Worm (Caenorhabditis elegans) whole organism, mixed stage, embryonic: ENCODE data around the gene srd-1.

Source experiments
- M03D4.4 ChIP-seq: sonication (generic microtip); optimal IDR thresholded peaks from 2 replicates; lab custom pipeline; 2017; ENCODE audit warnings: mild to moderate bottlenecking, missing genetic modification characterization, missing compliant biosample characterization
- bed-3 ChIP-seq: fragments of 200-800 bp; sonication (Bioruptor generic); optimal IDR thresholded peaks from 3 replicates; lab custom pipeline; 2018; ENCODE audit warnings: mild to moderate bottlenecking, missing genetic modification characterization, moderate library complexity, missing compliant biosample characterization
- blmp-1 ChIP-seq: fragments of 150-350 bp; optimal IDR thresholded peaks from 2 replicates; lab custom pipeline; 2014; ENCODE audit warnings: missing biosample characterization, missing genetic modification characterization
- ceh-39 ChIP-seq: fragments of 150-350 bp; optimal IDR thresholded peaks from 2 replicates; lab custom pipeline; 2014; ENCODE audit warnings: missing biosample characterization, missing genetic modification characterization
- ceh-43 ChIP-seq: fragments of 200-800 bp; sonication (Bioruptor generic); optimal IDR thresholded peaks from 2 replicates; lab custom pipeline; 2018; ENCODE audit warnings: mild to moderate bottlenecking, missing genetic modification characterization, moderate library complexity, missing compliant biosample characterization
- ceh-83 ChIP-seq: fragments of 200-800 bp; sonication (Bioruptor generic); optimal IDR thresholded peaks from 2 replicates; lab custom pipeline; 2018; ENCODE audit warnings: mild to moderate bottlenecking, missing genetic modification characterization, missing compliant biosample characterization
- ces-1 ChIP-seq: fragments of 150-350 bp; optimal IDR thresholded peaks from 2 replicates; lab custom pipeline; 2014; ENCODE audit warnings: missing biosample characterization, missing genetic modification reagents, missing genetic modification characterization
- cnd-1 ChIP-seq: fragments of 200-800 bp; sonication (Bioruptor generic); optimal IDR thresholded peaks from 2 replicates; lab custom pipeline; 2018; ENCODE audit warnings: mild to moderate bottlenecking, missing genetic modification characterization, missing compliant biosample characterization
- drap-1 ChIP-seq: fragments of 200-800 bp; sonication (Bioruptor generic); optimal IDR thresholded peaks from 3 replicates; lab custom pipeline; 2018; ENCODE audit warnings: mild to moderate bottlenecking, missing genetic modification characterization, missing compliant biosample characterization
- elt-1 ChIP-seq: sonication (generic microtip); optimal IDR thresholded peaks from 2 replicates; lab custom pipeline; 2017; ENCODE audit warnings: missing genetic modification characterization, mild to moderate bottlenecking, missing compliant biosample characterization, antibody characterized with exemption, moderate library complexity, borderline replicate concordance; ENCODE audit not compliant: insufficient read depth
- elt-3 ChIP-seq: fragments of 150-350 bp; optimal IDR thresholded peaks from 2 replicates; lab custom pipeline; 2014; ENCODE audit warnings: missing biosample characterization, missing genetic modification characterization
- flh-1 ChIP-seq: fragments of 200-800 bp; sonication (Bioruptor generic); optimal IDR thresholded peaks from 2 replicates; lab custom pipeline; 2018; ENCODE audit warnings: mild to moderate bottlenecking, missing genetic modification characterization, moderate library complexity, missing compliant biosample characterization
- ham-2 ChIP-seq: fragments of 200-800 bp; sonication (Bioruptor generic); optimal IDR thresholded peaks from 2 replicates; lab custom pipeline; 2018; ENCODE audit warnings: mild to moderate bottlenecking, missing genetic modification characterization, missing compliant biosample characterization
- hlh-1 ChIP-seq: fragments of 150-350 bp; optimal IDR thresholded peaks from 2 replicates; lab custom pipeline; 2014; ENCODE audit warnings: missing biosample characterization, missing genetic modification reagents, missing genetic modification characterization
- lin-13 ChIP-seq: fragments of 150-350 bp; optimal IDR thresholded peaks from 2 replicates; lab custom pipeline; 2014; ENCODE audit warnings: missing biosample characterization, missing genetic modification characterization
- lin-32 ChIP-seq: fragments of 200-800 bp; sonication (Bioruptor generic); optimal IDR thresholded peaks from 2 replicates; lab custom pipeline; 2018; ENCODE audit warnings: mild to moderate bottlenecking, missing genetic modification characterization, missing compliant biosample characterization
- lsy-2 ChIP-seq: fragments of 150-350 bp; optimal IDR thresholded peaks from 2 replicates; lab custom pipeline; 2014; ENCODE audit warnings: missing biosample characterization, missing genetic modification characterization
- mab-5 ChIP-seq: fragments of 150-350 bp; optimal IDR thresholded peaks from 2 replicates; lab custom pipeline; 2014; ENCODE audit warnings: missing biosample characterization, missing genetic modification characterization
- mep-1 ChIP-seq: fragments of 150-350 bp; optimal IDR thresholded peaks from 2 replicates; lab custom pipeline; 2017; ENCODE audit warnings: missing biosample characterization, missing genetic modification reagents, missing genetic modification characterization, inconsistent platforms
- mls-2 ChIP-seq: sonication (generic microtip); optimal IDR thresholded peaks from 2 replicates; lab custom pipeline; 2016; ENCODE audit warnings: mild to moderate bottlenecking, missing genetic modification characterization, moderate library complexity, missing compliant biosample characterization
- nhr-12 ChIP-seq: fragments of 150-350 bp; optimal IDR thresholded peaks from 2 replicates; lab custom pipeline; 2014; ENCODE audit warnings: missing biosample characterization, missing genetic modification characterization
- nhr-2 ChIP-seq: fragments of 150-350 bp; optimal IDR thresholded peaks from 2 replicates; lab custom pipeline; 2014; ENCODE audit warnings: missing biosample characterization, missing genetic modification characterization
- nhr-237 ChIP-seq: fragments of 150-350 bp; optimal IDR thresholded peaks from 2 replicates; lab custom pipeline; 2014; ENCODE audit warnings: missing biosample characterization, missing genetic modification characterization
- nhr-28 ChIP-seq: fragments of 150-350 bp; optimal IDR thresholded peaks from 2 replicates; lab custom pipeline; 2014; ENCODE audit warnings: missing biosample characterization, missing genetic modification characterization
- nhr-76 ChIP-seq: sonication (generic microtip); optimal IDR thresholded peaks from 2 replicates; lab custom pipeline; 2017; ENCODE audit warnings: missing biosample characterization, missing genetic modification characterization
- pha-4 ChIP-seq: fragments of 150-350 bp; optimal IDR thresholded peaks from 2 replicates; lab custom pipeline; 2018; ENCODE audit warnings: missing biosample characterization, missing genetic modification reagents, missing genetic modification characterization
- sem-2 ChIP-seq: fragments of 200-800 bp; sonication (Bioruptor generic); optimal IDR thresholded peaks from 2 replicates; lab custom pipeline; 2018; ENCODE audit warnings: mild to moderate bottlenecking, missing genetic modification characterization, missing compliant biosample characterization
- snpc-4 ChIP-seq: fragments of 150-350 bp; optimal IDR thresholded peaks from 2 replicates; lab custom pipeline; 2014; ENCODE audit warnings: missing biosample characterization, missing genetic modification characterization
- sptf-1 ChIP-seq: sonication (generic microtip); optimal IDR thresholded peaks from 2 replicates; lab custom pipeline; 2017; ENCODE audit warnings: mild to moderate bottlenecking, missing genetic modification characterization, moderate library complexity, missing compliant biosample characterization
- tbx-8 ChIP-seq: fragments of 200-800 bp; sonication (Bioruptor generic); optimal IDR thresholded peaks from 2 replicates; lab custom pipeline; 2018; ENCODE audit warnings: mild to moderate bottlenecking, missing genetic modification characterization, moderate library complexity, missing compliant biosample characterization
- unc-120 ChIP-seq: sonication (generic microtip); optimal IDR thresholded peaks from 2 replicates; lab custom pipeline; 2017; ENCODE audit warnings: missing genetic modification characterization, missing compliant biosample characterization; ENCODE audit not compliant: poor library complexity, severe bottlenecking
- unc-39 ChIP-seq: fragments of 150-350 bp; optimal IDR thresholded peaks from 2 replicates; lab custom pipeline; 2014; ENCODE audit warnings: missing biosample characterization, missing genetic modification characterization
- unc-62 ChIP-seq: fragments of 150-350 bp; optimal IDR thresholded peaks from 2 replicates; lab custom pipeline; 2014; ENCODE audit warnings: missing biosample characterization, missing genetic modification reagents, missing genetic modification characterization
- zip-8 ChIP-seq: fragments of 150-350 bp; optimal IDR thresholded peaks from 2 replicates; lab custom pipeline; 2014; ENCODE audit warnings: missing biosample characterization, missing genetic modification characterization
- ztf-11 ChIP-seq: fragments of 150-350 bp; optimal IDR thresholded peaks from 2 replicates; lab custom pipeline; 2014; ENCODE audit warnings: missing biosample characterization, missing genetic modification characterization

srd-1 gene

DNA sequence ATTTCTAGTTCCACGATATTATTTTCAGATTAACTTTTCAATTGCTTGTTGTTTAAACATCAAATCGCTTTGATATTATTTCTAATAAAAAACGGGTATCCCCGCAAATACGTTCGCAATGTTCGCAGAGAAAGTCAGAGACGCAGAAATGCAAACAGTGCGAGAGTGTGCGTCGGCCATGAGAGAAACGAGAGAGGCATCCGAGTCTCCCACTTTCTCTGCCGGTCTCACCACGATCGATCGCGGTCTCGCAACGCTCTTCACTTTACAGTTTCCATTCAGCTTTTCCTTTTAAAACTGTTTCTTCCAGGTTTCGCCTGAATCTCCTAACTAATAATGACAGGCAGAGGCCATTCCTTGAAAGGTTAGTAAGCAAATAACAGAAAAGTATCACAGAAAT lies 8.2 kb downstream of the srd-1 start, which contains the start of gene F33H1.4:
Gene F33H1.4 (plus strand): TSS at position 311 of the 400 bp plus-strand sequence.
- no peak for TF ChIP-seq unc-39 (tag; lab: Kevin White, UChicago)
- TF ChIP-seq mab-5 (tag; lab: Kevin White, UChicago), result no peak
- TF ChIP-seq ceh-43 (GFP tag; lab: Kevin White, UChicago), result no peak
- peak; percentile 85 for TF ChIP-seq lin-13 (tag; lab: Kevin White, UChicago)
- no peak for TF ChIP-seq lin-32 (GFP tag; lab: Kevin White, UChicago)
- no peak for TF ChIP-seq nhr-237 (tag; lab: Kevin White, UChicago)
- no peak for TF ChIP-seq nhr-28
- TF ChIP-seq cnd-1 (tag; lab: Kevin White, UChicago), result no peak
- no peak for TF ChIP-seq zip-8
- no peak for TF ChIP-seq nhr-12 (tag; lab: Kevin White, UChicago)
- TF ChIP-seq ceh-39, result peak; percentile 30
- peak; percentile 39 for TF ChIP-seq hlh-1
- no peak for TF ChIP-seq nhr-76
- TF ChIP-seq flh-1 (GFP tag; lab: Kevin White, UChicago), result no peak
- no peak for TF ChIP-seq drap-1 (GFP tag; lab: Kevin White, UChicago)
- TF ChIP-seq mls-2 (tag; lab: Kevin White, UChicago), result no peak
- TF ChIP-seq mep-1, result no peak
- peak; percentile 75 for TF ChIP-seq blmp-1 (tag; lab: Kevin White, UChicago)
- no peak for TF ChIP-seq snpc-4 (tag; lab: Kevin White, UChicago)
- TF ChIP-seq unc-62 (GFP tag; lab: Kevin White, UChicago), result no peak
- TF ChIP-seq nhr-2 (tag; lab: Kevin White, UChicago), result no peak
- TF ChIP-seq pha-4 (tag; lab: Kevin White, UChicago), result no peak
- no peak for TF ChIP-seq elt-3
- TF ChIP-seq bed-3 (GFP tag; lab: Kevin White, UChicago), result no peak
- TF ChIP-seq ham-2 (GFP tag; lab: Kevin White, UChicago), result no peak
- TF ChIP-seq ceh-83, result no peak
- TF ChIP-seq lsy-2 (tag; lab: Kevin White, UChicago), result peak; percentile 91
- TF ChIP-seq sem-2 (GFP tag; lab: Kevin White, UChicago), result no peak
- no peak for TF ChIP-seq unc-120
- no peak for TF ChIP-seq M03D4.4
- no peak for TF ChIP-seq ces-1 (GFP tag; lab: Kevin White, UChicago)
- TF ChIP-seq sptf-1 (tag; lab: Kevin White, UChicago), result no peak
- TF ChIP-seq elt-1 (tag; lab: Kevin White, UChicago), result no peak
- TF ChIP-seq ztf-11, result no peak
- TF ChIP-seq tbx-8, result no peak

DNA sequence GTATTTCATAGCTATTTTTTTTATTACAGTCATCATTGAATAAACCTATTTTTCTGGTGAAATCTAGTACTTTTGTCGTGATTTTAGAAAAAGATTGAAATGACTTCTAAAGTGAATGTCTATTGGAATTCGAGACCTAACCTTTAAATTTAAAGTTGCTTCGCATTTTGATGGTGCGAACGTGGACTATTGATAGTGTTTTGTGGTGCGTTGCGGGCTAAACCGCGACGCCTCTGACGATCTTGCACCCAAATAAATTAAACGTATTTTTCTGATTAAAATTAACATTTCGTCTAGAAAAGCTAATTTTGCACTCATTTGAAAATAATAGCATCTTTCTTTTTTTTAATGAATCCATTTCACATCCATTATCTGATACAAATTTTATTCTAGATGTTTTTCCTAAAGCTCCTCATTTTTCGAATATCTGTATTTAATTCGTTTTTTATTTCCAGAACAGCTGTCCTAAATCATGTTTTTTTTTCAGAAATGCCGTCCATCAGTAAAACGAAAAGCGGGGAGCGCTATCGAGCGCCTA lies 10.0 kb downstream of the srd-1 start, which contains the start of gene wbp-11:
Gene wbp-11 (plus strand): TSS at position 488 of the 538 bp plus-strand sequence.
- TF ChIP-seq mep-1, result peak; percentile 63
- peak; percentile 2 for TF ChIP-seq lsy-2 (tag; lab: Kevin White, UChicago)
- TF ChIP-seq nhr-2 (tag; lab: Kevin White, UChicago), result no peak

ce11 chrII:10170837-10171318 lies 11.7 kb downstream of the srd-1 start, which contains the start of gene gpd-4:
gpd-4 (plus strand) TSS chrII:10171268.
- no peak for TF ChIP-seq mls-2 (tag; lab: Kevin White, UChicago)
- no peak for TF ChIP-seq mab-5 (tag; lab: Kevin White, UChicago)
- TF ChIP-seq unc-120, result no peak
- TF ChIP-seq lin-13 (tag; lab: Kevin White, UChicago), result no peak
- no peak for TF ChIP-seq unc-62 (GFP tag; lab: Kevin White, UChicago)
- TF ChIP-seq drap-1 (GFP tag; lab: Kevin White, UChicago), result no peak
- TF ChIP-seq elt-1 (tag; lab: Kevin White, UChicago), result no peak
- no peak for TF ChIP-seq nhr-2 (tag; lab: Kevin White, UChicago)
- no peak for TF ChIP-seq nhr-12 (tag; lab: Kevin White, UChicago)
- TF ChIP-seq bed-3 (GFP tag; lab: Kevin White, UChicago), result no peak
- TF ChIP-seq ceh-39, result no peak
